Fruit fly (Drosophila melanogaster) whole organism, embryonic: Measurements from ENCODE around the gene CG12420.
A peak's percentile ranks its signal among the peaks of the same experiment; 100 is the strongest.

ENCODE experiments used
- Adf1 ChIP-seq: fragments of 200-800 bp; sonication (Bioruptor generic); IDR thresholded peaks from 2 replicates; pipeline ENCODE4 v1.3.6; 2022; ENCODE audit warnings: missing biosample characterization, missing genetic modification characterization
- BEAF-32 ChIP-seq: fragments of 200-800 bp; sonication (Bioruptor generic); optimal IDR thresholded peaks from 3 replicates; lab custom pipeline; 2017; ENCODE audit warnings: missing biosample characterization, missing genetic modification characterization, mild to moderate bottlenecking, moderate library complexity, missing genetic modification reagents
- BtbVII ChIP-seq: fragments of 200-800 bp; sonication (Bioruptor generic); optimal IDR thresholded peaks from 3 replicates; lab custom pipeline; 2017; ENCODE audit warnings: missing biosample characterization, mild to moderate bottlenecking, missing genetic modification characterization
- CG10209 ChIP-seq: fragments of 200-800 bp; sonication (Bioruptor generic); optimal IDR thresholded peaks from 3 replicates; lab custom pipeline; 2017; ENCODE audit warnings: missing biosample characterization, mild to moderate bottlenecking, missing genetic modification characterization, missing genetic modification reagents
- CG1024 ChIP-seq: fragments of 200-800 bp; sonication (Bioruptor generic); IDR thresholded peaks from 2 replicates; pipeline ENCODE4 v1.3.6; 2022; ENCODE audit warnings: missing biosample characterization, missing genetic modification characterization
- CG10979 ChIP-seq: fragments of 200-800 bp; sonication (Bioruptor generic); optimal IDR thresholded peaks from 2 replicates; lab custom pipeline; 2018; ENCODE audit warnings: missing biosample characterization, mild to moderate bottlenecking, missing genetic modification characterization, moderate library complexity
- CG11695 ChIP-seq: fragments of 200-800 bp; sonication (Bioruptor generic); IDR thresholded peaks from 3 replicates; pipeline ENCODE4 v1.3.6; 2022; ENCODE audit warnings: missing biosample characterization, missing genetic modification characterization
- CG13123 ChIP-seq: fragments of 200-800 bp; sonication (Bioruptor generic); optimal IDR thresholded peaks from 2 replicates; lab custom pipeline; 2016; ENCODE audit warnings: missing biosample characterization, missing genetic modification characterization
- CG15514 ChIP-seq: fragments of 200-800 bp; sonication (Bioruptor generic); optimal IDR thresholded peaks from 3 replicates; lab custom pipeline; 2017; ENCODE audit warnings: missing biosample characterization, missing genetic modification characterization, mild to moderate bottlenecking, moderate library complexity, missing genetic modification reagents
- CG16863 ChIP-seq: fragments of 200-800 bp; sonication (Bioruptor generic); optimal IDR thresholded peaks from 3 replicates; lab custom pipeline; 2016; ENCODE audit warnings: missing biosample characterization, missing genetic modification characterization
- CG18764 ChIP-seq: fragments of 200-800 bp; sonication (Bioruptor generic); optimal IDR thresholded peaks from 3 replicates; lab custom pipeline; 2016; ENCODE audit warnings: missing biosample characterization, missing genetic modification characterization
- CG31388 ChIP-seq: fragments of 200-800 bp; sonication (Bioruptor generic); optimal IDR thresholded peaks from 2 replicates; lab custom pipeline; 2016; ENCODE audit warnings: missing biosample characterization, missing genetic modification characterization
- CG3407 ChIP-seq: fragments of 200-800 bp; sonication (Bioruptor generic); optimal IDR thresholded peaks from 2 replicates; lab custom pipeline; 2018; ENCODE audit warnings: missing biosample characterization, mild to moderate bottlenecking, missing genetic modification characterization
- CG3838 ChIP-seq: fragments of 200-800 bp; sonication (Bioruptor generic); optimal IDR thresholded peaks from 3 replicates; lab custom pipeline; 2016; ENCODE audit warnings: missing biosample characterization, missing genetic modification characterization
- CG4404 ChIP-seq: fragments of 200-800 bp; sonication (Bioruptor generic); IDR thresholded peaks from 2 replicates; pipeline ENCODE4 v1.3.6; 2022; ENCODE audit warnings: missing biosample characterization, missing genetic modification characterization
- CG4707 ChIP-seq: fragments of 200-800 bp; sonication (Bioruptor generic); optimal IDR thresholded peaks from 2 replicates; lab custom pipeline; 2018; ENCODE audit warnings: missing biosample characterization, mild to moderate bottlenecking, missing genetic modification characterization, moderate library complexity
- CG6765 ChIP-seq: fragments of 200-800 bp; sonication (Bioruptor generic); optimal IDR thresholded peaks from 3 replicates; lab custom pipeline; 2017; ENCODE audit warnings: missing biosample characterization, mild to moderate bottlenecking, missing genetic modification characterization
- CG9215 ChIP-seq: fragments of 200-800 bp; sonication (Bioruptor generic); IDR thresholded peaks from 2 replicates; pipeline ENCODE4 v1.3.6; 2022; ENCODE audit warnings: missing biosample characterization, missing genetic modification characterization
- CG9609 ChIP-seq: fragments of 200-800 bp; sonication (Bioruptor generic); optimal IDR thresholded peaks from 3 replicates; lab custom pipeline; 2016; ENCODE audit warnings: missing biosample characterization, missing genetic modification characterization
- CTCF ChIP-seq: fragments of 200-800 bp; sonication (Bioruptor generic); optimal IDR thresholded peaks from 2 replicates; lab custom pipeline; 2017; ENCODE audit warnings: missing biosample characterization, mild to moderate bottlenecking, missing genetic modification characterization, moderate library complexity
- Dek ChIP-seq: fragments of 200-800 bp; sonication (Bioruptor generic); optimal IDR thresholded peaks from 3 replicates; lab custom pipeline; 2019; ENCODE audit warnings: missing biosample characterization, mild to moderate bottlenecking, missing genetic modification characterization, moderate library complexity
- Dll ChIP-seq: fragments of 200-800 bp; sonication (Bioruptor generic); IDR thresholded peaks from 4 replicates; pipeline ENCODE4 v1.3.6; 2022; ENCODE audit warnings: missing biosample characterization, missing genetic modification characterization; ENCODE audit not compliant: partially characterized antibody
- Drgx ChIP-seq: fragments of 200-800 bp; sonication (Bioruptor generic); IDR thresholded peaks from 2 replicates; pipeline ENCODE4 v1.3.6; 2022; ENCODE audit warnings: missing biosample characterization, missing genetic modification characterization
- Fer1 ChIP-seq: fragments of 200-800 bp; sonication (Bioruptor generic); optimal IDR thresholded peaks from 2 replicates; lab custom pipeline; 2017; ENCODE audit warnings: missing biosample characterization, mild to moderate bottlenecking, missing genetic modification characterization
- Fer2 ChIP-seq: fragments of 200-800 bp; sonication (Bioruptor generic); optimal IDR thresholded peaks from 2 replicates; lab custom pipeline; 2018; ENCODE audit warnings: missing biosample characterization, mild to moderate bottlenecking, missing genetic modification characterization, moderate library complexity
- Mrtf ChIP-seq: fragments of 200-800 bp; sonication (Bioruptor generic); IDR thresholded peaks from 3 replicates; pipeline ENCODE4 v1.3.6; 2022; ENCODE audit warnings: missing biosample characterization, missing genetic modification characterization
- Myb ChIP-seq: fragments of 200-800 bp; sonication (Bioruptor generic); optimal IDR thresholded peaks from 2 replicates; lab custom pipeline; 2016; ENCODE audit warnings: missing biosample characterization, missing genetic modification characterization
- NFAT ChIP-seq: fragments of 200-800 bp; sonication (Bioruptor generic); IDR thresholded peaks from 2 replicates; pipeline ENCODE4 v1.3.6; 2022; ENCODE audit warnings: missing biosample characterization, missing genetic modification characterization
- Oaz ChIP-seq: fragments of 200-800 bp; sonication (Bioruptor generic); IDR thresholded peaks from 2 replicates; pipeline ENCODE4 v1.3.6; 2022; ENCODE audit warnings: missing biosample characterization, missing genetic modification characterization
- Stat92E ChIP-seq, 3 experiments: fragments of >200 bp in 2 of 3; fragments of 200-800 bp in 1 of 3; sonication (Bioruptor generic) in 1 of 3; optimal IDR thresholded peaks; 2 replicates each; lab custom pipeline; 2017 to 2019; ENCODE audit warnings: missing biosample characterization in 3 of 3, missing genetic modification characterization in 3 of 3, mild to moderate bottlenecking in 1 of 3, moderate library complexity in 1 of 3
- Xbp1 ChIP-seq: fragments of 200-800 bp; sonication (Bioruptor generic); optimal IDR thresholded peaks from 3 replicates; lab custom pipeline; 2016; ENCODE audit warnings: missing biosample characterization, mild to moderate bottlenecking, missing genetic modification characterization
- ash1 ChIP-seq: fragments of 200-800 bp; sonication (Bioruptor generic); optimal IDR thresholded peaks from 2 replicates; lab custom pipeline; 2018; ENCODE audit warnings: missing biosample characterization, mild to moderate bottlenecking, missing genetic modification characterization
- az2 ChIP-seq: fragments of 200-800 bp; sonication (Bioruptor generic); optimal IDR thresholded peaks from 3 replicates; lab custom pipeline; 2016; ENCODE audit warnings: missing biosample characterization, missing genetic modification characterization
- cas ChIP-seq: fragments of 200-800 bp; sonication (Bioruptor generic); IDR thresholded peaks from 2 replicates; pipeline ENCODE4 v1.3.6; 2022; ENCODE audit warnings: missing biosample characterization, missing genetic modification characterization
- chinmo ChIP-seq: fragments of 200-800 bp; sonication (Bioruptor generic); IDR thresholded peaks from 4 replicates; pipeline ENCODE4 v1.3.6; 2022; ENCODE audit warnings: missing biosample characterization, missing genetic modification characterization; ENCODE audit not compliant: partially characterized antibody
- crol ChIP-seq: fragments of 200-800 bp; sonication (Bioruptor generic); IDR thresholded peaks from 2 replicates; pipeline ENCODE4 v1.3.6; 2022; ENCODE audit warnings: missing biosample characterization, missing genetic modification characterization
- cwo ChIP-seq: fragments of 200-800 bp; sonication (Bioruptor generic); optimal IDR thresholded peaks from 3 replicates; lab custom pipeline; 2017; ENCODE audit warnings: missing biosample characterization, missing genetic modification characterization, mild to moderate bottlenecking, moderate library complexity, missing genetic modification reagents
- dimm ChIP-seq: fragments of 200-800 bp; sonication (Bioruptor generic); IDR thresholded peaks from 2 replicates; pipeline ENCODE4 v1.3.6; 2022; ENCODE audit warnings: missing biosample characterization, missing genetic modification characterization
- fd3F ChIP-seq: fragments of 200-800 bp; sonication (Bioruptor generic); optimal IDR thresholded peaks from 2 replicates; lab custom pipeline; 2018; ENCODE audit warnings: missing biosample characterization, mild to moderate bottlenecking, missing genetic modification characterization, moderate library complexity
- fru ChIP-seq: fragments of >200 bp; optimal IDR thresholded peaks from 2 replicates; lab custom pipeline; 2017
- gcm ChIP-seq: fragments of 200-800 bp; sonication (Bioruptor generic); optimal IDR thresholded peaks from 2 replicates; lab custom pipeline; 2019; ENCODE audit warnings: missing biosample characterization, mild to moderate bottlenecking, missing genetic modification characterization, moderate library complexity
- klu ChIP-seq: fragments of 200-800 bp; sonication (Bioruptor generic); IDR thresholded peaks from 2 replicates; pipeline ENCODE4 v1.3.6; 2022; ENCODE audit warnings: missing biosample characterization, missing genetic modification characterization
- nau ChIP-seq: fragments of 200-800 bp; sonication (Bioruptor generic); optimal IDR thresholded peaks from 3 replicates; lab custom pipeline; 2017; ENCODE audit warnings: missing biosample characterization, mild to moderate bottlenecking, missing genetic modification characterization, missing genetic modification reagents
- onecut ChIP-seq: fragments of 200-800 bp; sonication (Bioruptor generic); IDR thresholded peaks from 2 replicates; pipeline ENCODE4 v1.3.6; 2022; ENCODE audit warnings: missing biosample characterization, missing genetic modification characterization
- pho ChIP-seq: fragments of 200-800 bp; sonication (Bioruptor generic); optimal IDR thresholded peaks from 2 replicates; lab custom pipeline; 2016; ENCODE audit warnings: missing biosample characterization, missing genetic modification characterization
- pzg ChIP-seq: fragments of 200-800 bp; sonication (Bioruptor generic); optimal IDR thresholded peaks from 3 replicates; lab custom pipeline; 2018; ENCODE audit warnings: missing biosample characterization, mild to moderate bottlenecking, missing genetic modification characterization, moderate library complexity
- sc ChIP-seq, 3 experiments: fragments of >200 bp in 2 of 3; fragments of 200-800 bp in 1 of 3; sonication (Bioruptor generic) in 1 of 3; optimal IDR thresholded peaks; 2 replicates in 2 of 3; 3 replicates in 1 of 3; lab custom pipeline; 2017; ENCODE audit warnings: mild to moderate bottlenecking in 1 of 3, missing biosample characterization in 1 of 3, missing genetic modification characterization in 1 of 3, missing genetic modification reagents in 1 of 3
- sr ChIP-seq: fragments of 200-800 bp; sonication (Bioruptor generic); IDR thresholded peaks from 3 replicates; pipeline ENCODE4 v1.3.6; 2022; ENCODE audit warnings: missing biosample characterization, missing genetic modification characterization
- stc ChIP-seq: fragments of 200-800 bp; sonication (Bioruptor generic); IDR thresholded peaks from 2 replicates; pipeline ENCODE4 v1.3.6; 2022; ENCODE audit warnings: missing biosample characterization, missing genetic modification characterization
- trh ChIP-seq: fragments of 200-800 bp; sonication (Bioruptor generic); optimal IDR thresholded peaks from 2 replicates; lab custom pipeline; 2016; ENCODE audit warnings: missing biosample characterization, missing genetic modification characterization
- wek ChIP-seq: fragments of 200-800 bp; sonication (Bioruptor generic); optimal IDR thresholded peaks from 3 replicates; lab custom pipeline; 2018; ENCODE audit warnings: missing biosample characterization, mild to moderate bottlenecking, missing genetic modification characterization, moderate library complexity

The CG12420 gene

DNA sequence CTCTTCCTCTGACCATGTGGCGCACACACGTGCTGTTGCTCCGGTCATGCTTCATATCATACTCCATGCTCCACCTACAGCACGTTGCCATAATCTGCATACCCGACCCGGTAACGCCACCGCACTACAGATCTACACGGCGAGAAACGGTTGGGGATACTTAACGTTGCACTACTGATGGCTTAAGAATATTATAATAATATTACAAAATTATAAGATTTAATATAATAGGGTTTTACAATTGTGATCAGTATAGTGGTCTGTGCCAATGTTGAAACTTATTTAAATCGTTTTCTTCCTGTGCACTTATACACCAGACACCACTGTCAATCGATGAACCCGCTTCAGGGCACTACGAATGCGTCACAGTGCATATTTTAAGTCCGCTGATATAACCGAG lies 9.1 kb upstream of the CG12420 start (continued):
- TF ChIP-seq CG9609 (GFP tag; lab: Kevin White, UChicago) (no peak), Drgx (GFP tag; lab: Robert Waterston, UW) (peak; percentile 89), NFAT (GFP tag; lab: Robert Waterston, UW) (peak; percentile 51), cas (GFP tag; lab: Robert Waterston, UW) (no peak), fd3F (GFP tag; lab: Kevin White, UChicago) (peak; percentile 26), BEAF-32 (GFP tag; lab: Kevin White, UChicago) (no peak), CG10209 (GFP tag; lab: Kevin White, UChicago) (peak; percentile 43), Dek (peak; percentile 43), CG1024 (GFP tag; lab: Robert Waterston, UW) (peak; percentile 64; the same call in 1 of the 2 replicates), CG10979 (tag; lab: Kevin White, UChicago) (peak; percentile 78), Xbp1 (GFP tag; lab: Kevin White, UChicago) (peak; percentile 68), cwo (GFP tag; lab: Kevin White, UChicago) (peak; percentile 66), CG4707 (peak; percentile 19), az2 (GFP tag; lab: Kevin White, UChicago) (peak; percentile 65), Adf1 (GFP tag; lab: Robert Waterston, UW) (no peak), CG15514 (GFP tag; lab: Kevin White, UChicago) (peak; percentile 15), Mrtf (GFP tag; lab: Robert Waterston, UW) (peak; percentile 68; the same call in 2 of the 3 replicates), BtbVII (peak; percentile 37), CG3407 (GFP tag; lab: Kevin White, UChicago) (peak; percentile 68), wek (GFP tag; lab: Kevin White, UChicago) (no peak), sr (GFP tag; lab: Robert Waterston, UW) (peak; percentile 65), CG11695 (GFP tag; lab: Robert Waterston, UW) (peak; percentile 48; the same call in 1 of the 3 replicates), crol (GFP tag; lab: Robert Waterston, UW) (no peak), CG18764 (GFP tag; lab: Kevin White, UChicago) (peak; percentile 34), Dll (GFP tag; lab: Robert Waterston, UW) (no peak), pzg (GFP tag; lab: Kevin White, UChicago) (no peak), gcm (GFP tag; lab: Kevin White, UChicago) (peak; percentile 62), Myb (GFP tag; lab: Kevin White, UChicago) (no peak), trh (GFP tag; lab: Kevin White, UChicago) (no peak), pho (GFP tag; lab: Kevin White, UChicago) (no peak), CG3838 (GFP tag; lab: Kevin White, UChicago) (no peak), chinmo (GFP tag; lab: Robert Waterston, UW) (no peak), CG31388 (GFP tag; lab: Kevin White, UChicago) (peak; percentile 5), Fer2 (tag; lab: Kevin White, UChicago) (no peak), CG6765 (no peak), ash1 (no peak), Fer1 (GFP tag; lab: Kevin White, UChicago) (no peak), CG16863 (no peak), dimm (GFP tag; lab: Robert Waterston, UW) (peak; percentile 60; the same call in 1 of the 2 replicates), fru (lab: Kevin White, UChicago) (no peak), stc (peak; percentile 81), CG4404 (GFP tag; lab: Robert Waterston, UW) (peak; percentile 37; the same call in 1 of the 2 replicates), onecut (GFP tag; lab: Robert Waterston, UW) (peak; percentile 47), nau (GFP tag; lab: Kevin White, UChicago) (no peak), CG13123 (GFP tag; lab: Kevin White, UChicago) (no peak), CG9215 (GFP tag; lab: Robert Waterston, UW) (peak; percentile 39; the same call in 1 of the 2 replicates), Oaz (peak; percentile 44; the same call in 1 of the 2 replicates), CTCF (GFP tag; lab: Kevin White, UChicago) (peak; percentile 14), sc (optimal IDR thresholded peaks at IDR 0.05; lab: Kevin White, UChicago) (no peak), sc (GFP tag; optimal IDR thresholded peaks at IDR 0.05; lab: Kevin White, UChicago) (peak; percentile 59), Stat92E (GFP tag; optimal IDR thresholded peaks at IDR 0.05; lab: Kevin White, UChicago) (no peak), klu (peak; percentile 50; the same call in 1 of the 2 replicates)
